Worm (Caenorhabditis elegans) whole organism, L4/young adult: Measurements from ENCODE around the gene lys-2.

Experiments used
- W03F9.2 ChIP-seq: fragments of 150-350 bp; optimal IDR thresholded peaks from 2 replicates; lab custom pipeline; 2014; ENCODE audit warnings: missing biosample characterization, missing genetic modification characterization
- him-1 ChIP-seq: sonication (generic microtip); optimal IDR thresholded peaks from 2 replicates; lab custom pipeline; 2016; ENCODE audit warnings: missing genotype, missing genetic modification reagents, missing genetic modification characterization, missing compliant biosample characterization

- TF ChIP-seq him-1 (tag; lab: Kevin White, UChicago), result no peak
- TF ChIP-seq W03F9.2 (tag; lab: Kevin White, UChicago), result no peak
These were observed 47.9 kb downstream of the lys-2 start, which contains the start of gene str-182 for ce11 chrV:10233330-10233729.
